Fruit fly (Drosophila melanogaster): ENCODE data around the gene Ir67a.

DNA sequence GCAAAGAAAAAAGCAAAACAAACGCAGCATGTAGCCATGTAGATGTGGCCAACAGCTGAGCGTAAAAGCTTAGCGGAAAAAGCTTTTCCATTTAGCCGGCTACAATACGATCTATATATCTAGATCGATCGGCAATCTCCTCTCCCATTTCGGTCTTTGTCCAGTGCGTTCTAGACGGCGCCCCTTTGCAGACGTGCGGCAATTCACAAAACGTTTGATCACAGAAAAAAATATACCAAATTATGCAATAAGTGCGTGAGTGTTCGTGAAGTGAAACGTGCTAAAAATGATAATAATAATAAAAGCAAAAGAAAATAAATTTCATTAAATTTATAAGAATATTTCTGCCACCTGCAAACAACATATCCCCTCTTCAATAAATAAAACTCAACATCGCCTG lies 39.6 kb upstream of the Ir67a start:
- TF ChIP-seq cnc (optimal IDR thresholded peaks at IDR 0.05) (no peak), CG1620 (GFP tag; optimal IDR thresholded peaks at IDR 0.05) (no peak), CG33017 (tag; optimal IDR thresholded peaks at IDR 0.05) (no peak), Clk (GFP tag; optimal IDR thresholded peaks at IDR 0.05) (no peak)
